Fruit fly (Drosophila melanogaster) whole organism, embryonic: ENCODE data around the gene Tim9b.

Experiments used
- B-H1 ChIP-seq: fragments of 200-800 bp; sonication (Bioruptor generic); IDR thresholded peaks from 3 replicates; pipeline ENCODE4 v1.3.6; 2022; ENCODE audit warnings: missing biosample characterization, missing genetic modification characterization
- CG10979 ChIP-seq: fragments of 200-800 bp; sonication (Bioruptor generic); optimal IDR thresholded peaks from 2 replicates; lab custom pipeline; 2018; ENCODE audit warnings: missing biosample characterization, mild to moderate bottlenecking, missing genetic modification characterization, moderate library complexity
- CG11085 ChIP-seq: fragments of 200-800 bp; sonication (Bioruptor generic); IDR thresholded peaks from 2 replicates; pipeline ENCODE4 v1.3.6; 2022; ENCODE audit warnings: missing biosample characterization, missing genetic modification characterization
- CG11560 ChIP-seq: fragments of 200-800 bp; sonication (Bioruptor generic); IDR thresholded peaks from 3 replicates; pipeline ENCODE4 v1.3.6; 2022; ENCODE audit warnings: missing biosample characterization, missing genetic modification characterization
- CG12071 ChIP-seq: fragments of 200-800 bp; sonication (Bioruptor generic); optimal IDR thresholded peaks from 3 replicates; lab custom pipeline; 2018; ENCODE audit warnings: missing biosample characterization, mild to moderate bottlenecking, missing genetic modification characterization
- CG13775 ChIP-seq: fragments of 200-800 bp; sonication (Bioruptor generic); optimal IDR thresholded peaks from 3 replicates; lab custom pipeline; 2017; ENCODE audit warnings: missing biosample characterization, mild to moderate bottlenecking, missing genetic modification characterization
- CG13894 ChIP-seq: fragments of 200-800 bp; sonication (Bioruptor generic); optimal IDR thresholded peaks from 3 replicates; lab custom pipeline; 2018; ENCODE audit warnings: missing biosample characterization, mild to moderate bottlenecking, missing genetic modification characterization, moderate library complexity
- CG14014 ChIP-seq: fragments of 200-800 bp; sonication (Bioruptor generic); IDR thresholded peaks from 2 replicates; pipeline ENCODE4 v1.3.6; 2022; ENCODE audit warnings: missing biosample characterization, missing genetic modification characterization
- CG14710 ChIP-seq: fragments of 200-800 bp; sonication (Bioruptor generic); optimal IDR thresholded peaks from 3 replicates; lab custom pipeline; 2019; ENCODE audit warnings: missing biosample characterization, mild to moderate bottlenecking, missing genetic modification characterization, moderate library complexity
- CG15011 ChIP-seq: fragments of 200-800 bp; sonication (Bioruptor generic); optimal IDR thresholded peaks from 3 replicates; lab custom pipeline; 2018; ENCODE audit warnings: missing biosample characterization, mild to moderate bottlenecking, missing genetic modification characterization
- CG15479 ChIP-seq: fragments of 200-800 bp; sonication (Bioruptor generic); optimal IDR thresholded peaks from 3 replicates; lab custom pipeline; 2019; ENCODE audit warnings: missing biosample characterization, mild to moderate bottlenecking, missing genetic modification characterization, moderate library complexity
- CG15696 ChIP-seq: fragments of 200-800 bp; sonication (Bioruptor generic); optimal IDR thresholded peaks from 2 replicates; lab custom pipeline; 2019; ENCODE audit warnings: missing biosample characterization, mild to moderate bottlenecking, missing genetic modification characterization, moderate library complexity
- CG16863 ChIP-seq: fragments of 200-800 bp; sonication (Bioruptor generic); optimal IDR thresholded peaks from 3 replicates; lab custom pipeline; 2016; ENCODE audit warnings: missing biosample characterization, missing genetic modification characterization
- CG18476 ChIP-seq: fragments of 200-800 bp; sonication (Bioruptor generic); optimal IDR thresholded peaks from 2 replicates; lab custom pipeline; 2016; ENCODE audit warnings: missing biosample characterization, mild to moderate bottlenecking, missing genetic modification characterization
- CG2875 ChIP-seq: fragments of 200-800 bp; sonication (Bioruptor generic); optimal IDR thresholded peaks from 2 replicates; lab custom pipeline; 2017; ENCODE audit warnings: missing biosample characterization, mild to moderate bottlenecking, missing genetic modification characterization, missing genetic modification reagents
- CG5953 ChIP-seq: fragments of 200-800 bp; sonication (Bioruptor generic); IDR thresholded peaks from 2 replicates; pipeline ENCODE4 v1.3.6; 2022; ENCODE audit warnings: missing biosample characterization, missing genetic modification characterization
- CG8478 ChIP-seq: fragments of >200 bp; optimal IDR thresholded peaks from 2 replicates; lab custom pipeline; 2018
- CG9437 ChIP-seq: fragments of 200-800 bp; sonication (Bioruptor generic); optimal IDR thresholded peaks from 2 replicates; lab custom pipeline; 2018; ENCODE audit warnings: missing biosample characterization, mild to moderate bottlenecking, missing genetic modification characterization
- CG9727 ChIP-seq: fragments of 200-800 bp; sonication (Bioruptor generic); optimal IDR thresholded peaks from 3 replicates; lab custom pipeline; 2017; ENCODE audit warnings: missing biosample characterization, mild to moderate bottlenecking, missing genetic modification characterization
- Camta ChIP-seq: fragments of 200-800 bp; sonication (Bioruptor generic); optimal IDR thresholded peaks from 2 replicates; lab custom pipeline; 2016; ENCODE audit warnings: missing biosample characterization, missing genetic modification characterization
- Dfd ChIP-seq, 2 experiments: fragments of >200 bp; optimal IDR thresholded peaks; 2 replicates each; lab custom pipeline; 2017; ENCODE audit warnings: missing biosample characterization in 2 of 2, missing genetic modification characterization in 2 of 2
- Dll ChIP-seq: fragments of 200-800 bp; sonication (Bioruptor generic); IDR thresholded peaks from 4 replicates; pipeline ENCODE4 v1.3.6; 2022; ENCODE audit warnings: missing biosample characterization, missing genetic modification characterization; ENCODE audit not compliant: partially characterized antibody
- E2f1 ChIP-seq: fragments of 200-800 bp; sonication (Bioruptor generic); IDR thresholded peaks from 2 replicates; pipeline ENCODE4 v1.3.6; 2022; ENCODE audit warnings: missing biosample characterization, missing genetic modification characterization
- HmgD ChIP-seq: fragments of 200-800 bp; sonication (Bioruptor generic); optimal IDR thresholded peaks from 3 replicates; lab custom pipeline; 2016; ENCODE audit warnings: missing biosample characterization, missing genetic modification characterization
- Lim3 ChIP-seq: fragments of 200-800 bp; sonication (Bioruptor generic); IDR thresholded peaks from 2 replicates; pipeline ENCODE4 v1.3.6; 2022; ENCODE audit warnings: missing biosample characterization, missing genetic modification characterization
- NfI ChIP-seq: fragments of 200-800 bp; sonication (Bioruptor generic); optimal IDR thresholded peaks from 3 replicates; lab custom pipeline; 2018; ENCODE audit warnings: missing biosample characterization, mild to moderate bottlenecking, missing genetic modification characterization, moderate library complexity
- Ptx1 ChIP-seq: fragments of 200-800 bp; sonication (Bioruptor generic); IDR thresholded peaks from 2 replicates; pipeline ENCODE4 v1.3.6; 2022; ENCODE audit warnings: missing biosample characterization, missing genetic modification characterization
- Sin3A ChIP-seq: fragments of >200 bp; optimal IDR thresholded peaks from 2 replicates; lab custom pipeline; 2018
- Spps ChIP-seq: fragments of 200-800 bp; sonication (Bioruptor generic); optimal IDR thresholded peaks from 2 replicates; lab custom pipeline; 2018; ENCODE audit warnings: missing biosample characterization, mild to moderate bottlenecking, missing genetic modification characterization
- Stat92E ChIP-seq, 3 experiments: fragments of >200 bp in 2 of 3; fragments of 200-800 bp in 1 of 3; sonication (Bioruptor generic) in 1 of 3; optimal IDR thresholded peaks; 2 replicates each; lab custom pipeline; 2017 to 2019; ENCODE audit warnings: missing biosample characterization in 3 of 3, missing genetic modification characterization in 3 of 3, mild to moderate bottlenecking in 1 of 3, moderate library complexity in 1 of 3
- bab2 ChIP-seq: fragments of 200-800 bp; sonication (Bioruptor generic); optimal IDR thresholded peaks from 2 replicates; lab custom pipeline; 2016; ENCODE audit warnings: missing biosample characterization, missing genetic modification characterization
- bigmax ChIP-seq: fragments of 200-800 bp; sonication (Bioruptor generic); optimal IDR thresholded peaks from 2 replicates; lab custom pipeline; 2018; ENCODE audit warnings: missing biosample characterization, mild to moderate bottlenecking, missing genetic modification characterization
- chif ChIP-seq, 2 experiments: fragments of 200-800 bp; sonication (Bioruptor generic); optimal IDR thresholded peaks; 3 replicates each; lab custom pipeline; 2016; ENCODE audit warnings: missing biosample characterization in 2 of 2, missing genetic modification characterization in 2 of 2
- chinmo ChIP-seq: fragments of 200-800 bp; sonication (Bioruptor generic); IDR thresholded peaks from 4 replicates; pipeline ENCODE4 v1.3.6; 2022; ENCODE audit warnings: missing biosample characterization, missing genetic modification characterization; ENCODE audit not compliant: partially characterized antibody
- chn ChIP-seq: fragments of 200-800 bp; sonication (Bioruptor generic); optimal IDR thresholded peaks from 2 replicates; lab custom pipeline; 2016; ENCODE audit warnings: missing biosample characterization, missing genetic modification characterization
- crc ChIP-seq: fragments of 200-800 bp; sonication (Bioruptor generic); optimal IDR thresholded peaks from 2 replicates; lab custom pipeline; 2016; ENCODE audit warnings: missing biosample characterization, missing genetic modification characterization
- danr ChIP-seq: fragments of 200-800 bp; sonication (Bioruptor generic); IDR thresholded peaks from 2 replicates; pipeline ENCODE4 v1.3.6; 2022; ENCODE audit warnings: missing biosample characterization, missing genetic modification characterization
- fru ChIP-seq: fragments of >200 bp; optimal IDR thresholded peaks from 2 replicates; lab custom pipeline; 2017
- fu2 ChIP-seq: fragments of 200-800 bp; sonication (Bioruptor generic); optimal IDR thresholded peaks from 2 replicates; lab custom pipeline; 2016; ENCODE audit warnings: missing biosample characterization, missing genetic modification characterization
- gt ChIP-seq: fragments of 200-800 bp; sonication (Bioruptor generic); IDR thresholded peaks from 2 replicates; pipeline ENCODE4 v1.3.6; 2022; ENCODE audit warnings: missing biosample characterization, missing genetic modification characterization
- klu ChIP-seq: fragments of 200-800 bp; sonication (Bioruptor generic); IDR thresholded peaks from 2 replicates; pipeline ENCODE4 v1.3.6; 2022; ENCODE audit warnings: missing biosample characterization, missing genetic modification characterization
- kni ChIP-seq: fragments of 200-800 bp; sonication (Bioruptor generic); optimal IDR thresholded peaks from 3 replicates; lab custom pipeline; 2017; ENCODE audit warnings: mild to moderate bottlenecking, missing biosample characterization, missing genetic modification reagents, missing genetic modification characterization
- luna ChIP-seq: fragments of 200-800 bp; sonication (Bioruptor generic); optimal IDR thresholded peaks from 2 replicates; lab custom pipeline; 2016; ENCODE audit warnings: missing biosample characterization, missing genetic modification characterization
- maf-S ChIP-seq: fragments of 200-800 bp; sonication (Bioruptor generic); optimal IDR thresholded peaks from 2 replicates; lab custom pipeline; 2016; ENCODE audit warnings: missing biosample characterization, missing genetic modification characterization
- nerfin-2 ChIP-seq: fragments of 200-800 bp; sonication (Bioruptor generic); IDR thresholded peaks from 2 replicates; pipeline ENCODE4 v1.3.6; 2022; ENCODE audit warnings: missing biosample characterization, missing genetic modification characterization; ENCODE audit not compliant: partially characterized antibody
- otp ChIP-seq: fragments of 200-800 bp; sonication (Bioruptor generic); IDR thresholded peaks from 3 replicates; pipeline ENCODE4, ENCODE4 v1.3.6; 2022; ENCODE audit warnings: missing biosample characterization, missing genetic modification characterization
- pita ChIP-seq: fragments of 200-800 bp; sonication (Bioruptor generic); optimal IDR thresholded peaks from 2 replicates; lab custom pipeline; 2017; ENCODE audit warnings: missing biosample characterization, mild to moderate bottlenecking, missing genetic modification characterization
- psq ChIP-seq: fragments of 200-800 bp; sonication (Bioruptor generic); optimal IDR thresholded peaks from 2 replicates; lab custom pipeline; 2017; ENCODE audit warnings: missing biosample characterization, missing genetic modification characterization
- sens-2 ChIP-seq: fragments of 200-800 bp; sonication (Bioruptor generic); IDR thresholded peaks from 2 replicates; pipeline ENCODE4 v1.3.6; 2022; ENCODE audit warnings: missing biosample characterization, missing genetic modification characterization
- seq ChIP-seq: fragments of 200-800 bp; sonication (Bioruptor generic); IDR thresholded peaks from 2 replicates; pipeline ENCODE4 v1.3.6; 2022; ENCODE audit warnings: missing biosample characterization, missing genetic modification characterization
- shn ChIP-seq: fragments of 200-800 bp; sonication (Bioruptor generic); optimal IDR thresholded peaks from 3 replicates; lab custom pipeline; 2016; ENCODE audit warnings: missing biosample characterization, missing genetic modification characterization
- z ChIP-seq: fragments of 200-800 bp; sonication (Bioruptor generic); IDR thresholded peaks from 3 replicates; pipeline ENCODE4 v1.3.6; 2022; ENCODE audit warnings: missing biosample characterization, missing genetic modification characterization

Gene Tim9b

dm6 chrX:19603953-19604352 is 14.4 kb downstream of the Tim9b start (continued):
- TF ChIP-seq z (GFP tag; lab: Robert Waterston, UW): no peak
- TF ChIP-seq chn (GFP tag; lab: Kevin White, UChicago): peak; percentile 60
- TF ChIP-seq shn: no peak
- TF ChIP-seq chinmo (GFP tag; lab: Robert Waterston, UW): no peak
- peak; percentile 80 for TF ChIP-seq NfI (GFP tag; lab: Kevin White, UChicago)
- peak; percentile 80 for TF ChIP-seq CG9727 (GFP tag; lab: Kevin White, UChicago)
- TF ChIP-seq chif (GFP tag; optimal IDR thresholded peaks at IDR 0.05; lab: Kevin White, UChicago): peak; percentile 43 to 62
- TF ChIP-seq fu2 (GFP tag; lab: Kevin White, UChicago): peak; percentile 26
- peak; percentile 56; the same call in 2 of the 3 replicates for TF ChIP-seq CG11560 (tag; lab: Robert Waterston, UW)
- TF ChIP-seq Dfd (GFP tag; optimal IDR thresholded peaks at IDR 0.05; lab: Kevin White, UChicago): no peak
- peak; percentile 49 for TF ChIP-seq CG18476 (GFP tag; lab: Kevin White, UChicago)
- TF ChIP-seq Lim3 (GFP tag; lab: Robert Waterston, UW): peak; percentile 45; the same call in 1 of the 2 replicates
- no peak for TF ChIP-seq luna (GFP tag; lab: Kevin White, UChicago)
- peak; percentile 59 for TF ChIP-seq CG13894 (tag; lab: Kevin White, UChicago)
- no peak for TF ChIP-seq CG8478 (lab: Kevin White, UChicago)
- no peak for TF ChIP-seq HmgD (GFP tag; lab: Kevin White, UChicago)
- TF ChIP-seq CG15011: peak; percentile 55
- TF ChIP-seq CG15696: peak; percentile 25
- TF ChIP-seq gt: peak; percentile 35; the same call in 1 of the 2 replicates
- peak; percentile 39 for TF ChIP-seq CG16863 (GFP tag; lab: Kevin White, UChicago)
- no peak for TF ChIP-seq fru (lab: Kevin White, UChicago)
- peak; percentile 65 for TF ChIP-seq CG13775 (GFP tag; lab: Kevin White, UChicago)
- no peak for TF ChIP-seq CG15479 (GFP tag; lab: Kevin White, UChicago)
- TF ChIP-seq klu (GFP tag; lab: Robert Waterston, UW): peak; percentile 74
- TF ChIP-seq Stat92E (GFP tag; optimal IDR thresholded peaks at IDR 0.05; lab: Kevin White, UChicago): no peak
- no peak for TF ChIP-seq nerfin-2
- TF ChIP-seq Spps (tag; lab: Kevin White, UChicago): peak; percentile 29
- TF ChIP-seq bab2 (GFP tag; lab: Kevin White, UChicago): peak; percentile 43
- peak; percentile 49 for TF ChIP-seq CG9437 (GFP tag; lab: Kevin White, UChicago)
- TF ChIP-seq B-H1: peak; percentile 56; the same call in 1 of the 3 replicates
- TF ChIP-seq CG12071 (GFP tag; lab: Kevin White, UChicago): peak; percentile 77
- peak; percentile 88 for TF ChIP-seq CG14014 (GFP tag; lab: Robert Waterston, UW)
- TF ChIP-seq Dll (GFP tag; lab: Robert Waterston, UW): no peak
- TF ChIP-seq CG11085 (GFP tag; lab: Robert Waterston, UW): peak; percentile 78
- peak; percentile 36 for TF ChIP-seq crc (GFP tag; lab: Kevin White, UChicago)
- no peak for TF ChIP-seq pita
- TF ChIP-seq E2f1 (GFP tag; lab: Robert Waterston, UW): peak; percentile 70
- TF ChIP-seq kni: no peak
- peak; percentile 82 for TF ChIP-seq Ptx1 (GFP tag; lab: Robert Waterston, UW)
- TF ChIP-seq maf-S (GFP tag; lab: Kevin White, UChicago): peak; percentile 2
- TF ChIP-seq CG14710: peak; percentile 44
- TF ChIP-seq danr: peak; percentile 53
- TF ChIP-seq bigmax: no peak
- peak; percentile 76 for TF ChIP-seq seq
- peak; percentile 76; the same call in 2 of the 3 replicates for TF ChIP-seq otp (GFP tag; lab: Robert Waterston, UW)
- peak; percentile 62; the same call in 1 of the 2 replicates for TF ChIP-seq sens-2
- TF ChIP-seq Camta (GFP tag; lab: Kevin White, UChicago): peak; percentile 58
- no peak for TF ChIP-seq Sin3A
- peak; percentile 61 for TF ChIP-seq CG5953 (GFP tag; lab: Robert Waterston, UW)
- TF ChIP-seq psq (GFP tag; lab: Kevin White, UChicago): no peak
- TF ChIP-seq CG10979: peak; percentile 65
- TF ChIP-seq CG2875 (GFP tag; lab: Kevin White, UChicago): peak; percentile 13
